Worm (Caenorhabditis elegans) whole organism, L4 larva: ENCODE measurements around the gene str-153.

ENCODE experiments used
- F10B5.3 ChIP-seq: sonication (generic microtip); optimal IDR thresholded peaks from 2 replicates; lab custom pipeline; 2016; ENCODE audit warnings: mild to moderate bottlenecking, missing genetic modification characterization, missing compliant biosample characterization
- F49E8.2 ChIP-seq: sonication (generic microtip); optimal IDR thresholded peaks from 2 replicates; lab custom pipeline; 2016; ENCODE audit warnings: missing compliant biosample characterization, mild to moderate bottlenecking, missing genetic modification characterization, borderline replicate concordance
- Y5F2A.4 ChIP-seq: fragments of 200-800 bp; sonication (Bioruptor generic); optimal IDR thresholded peaks from 2 replicates; lab custom pipeline; 2018; ENCODE audit warnings: mild to moderate bottlenecking, missing genetic modification characterization, missing compliant biosample characterization
- Y75B8A.6 ChIP-seq: fragments of 200-800 bp; sonication (Bioruptor generic); IDR thresholded peaks from 2 replicates; pipeline ENCODE4 v1.3.6; 2022; ENCODE audit warnings: missing genetic modification reagents, missing genetic modification characterization, missing compliant biosample characterization
- daf-12 ChIP-seq: fragments of 150-350 bp; optimal IDR thresholded peaks from 2 replicates; lab custom pipeline; 2014; ENCODE audit warnings: missing biosample characterization, missing genetic modification reagents, missing genetic modification characterization
- madf-5 ChIP-seq, 2 experiments: fragments of 200-800 bp; sonication (Bioruptor generic); IDR thresholded peaks; 2 replicates each; pipeline ENCODE4 v1.3.6; 2022; ENCODE audit warnings: missing compliant biosample characterization in 2 of 2, missing genetic modification characterization in 2 of 2
- mes-2 ChIP-seq: sonication (generic microtip); optimal IDR thresholded peaks from 2 replicates; lab custom pipeline; 2016; ENCODE audit warnings: missing genotype, mild to moderate bottlenecking, missing genetic modification characterization, missing compliant biosample characterization; ENCODE audit not compliant: poor library complexity, severe bottlenecking
- nhr-10 ChIP-seq: fragments of 150-350 bp; optimal IDR thresholded peaks from 2 replicates; lab custom pipeline; 2014; ENCODE audit warnings: missing biosample characterization, missing genetic modification characterization
- nhr-11 ChIP-seq: fragments of 150-350 bp; optimal IDR thresholded peaks from 2 replicates; lab custom pipeline; 2014; ENCODE audit warnings: missing biosample characterization, missing genetic modification characterization
- nhr-76 ChIP-seq: fragments of 150-350 bp; optimal IDR thresholded peaks from 2 replicates; lab custom pipeline; 2014; ENCODE audit warnings: missing biosample characterization, missing genetic modification characterization

ce11 chrIV:4913090-4913489, 21.1 kb upstream of the str-153 start, which contains the start of gene str-156:
- no peak for TF ChIP-seq nhr-76 (tag; lab: Kevin White, UChicago)
- no peak for TF ChIP-seq mes-2
- TF ChIP-seq daf-12 (tag; lab: Kevin White, UChicago), result no peak
- no peak for TF ChIP-seq Y75B8A.6 (GFP tag; lab: Robert Waterston, UW)
- no peak for TF ChIP-seq Y5F2A.4 (GFP tag; lab: Kevin White, UChicago)
- TF ChIP-seq nhr-11 (tag; lab: Kevin White, UChicago), result no peak
- TF ChIP-seq madf-5 (GFP tag; IDR thresholded peaks at IDR 0.05; lab: Robert Waterston, UW), result no peak
- no peak for TF ChIP-seq nhr-10 (tag; lab: Kevin White, UChicago)
- no peak for TF ChIP-seq F49E8.2 (tag; lab: Kevin White, UChicago)
- no peak for TF ChIP-seq F10B5.3 (tag; lab: Kevin White, UChicago)
